Worm (Caenorhabditis elegans) whole organism, early embryonic: ENCODE data around the gene Y17D7B.10.

Experiments used
- B0310.2 ChIP-seq: sonication (generic microtip); optimal IDR thresholded peaks from 2 replicates; lab custom pipeline; 2016; ENCODE audit warnings: mild to moderate bottlenecking, missing genetic modification characterization, missing compliant biosample characterization
- F13C5.2 ChIP-seq: sonication (generic microtip); optimal IDR thresholded peaks from 2 replicates; lab custom pipeline; 2017; ENCODE audit warnings: mild to moderate bottlenecking, missing genetic modification characterization, inconsistent platforms, missing compliant biosample characterization
- ama-1 ChIP-seq: fragments of 150-350 bp; optimal IDR thresholded peaks from 2 replicates; lab custom pipeline; 2014
- ceh-13 ChIP-seq: fragments of 200-800 bp; sonication (Bioruptor generic); optimal IDR thresholded peaks from 2 replicates; lab custom pipeline; 2018; ENCODE audit warnings: mild to moderate bottlenecking, missing genetic modification characterization, missing compliant biosample characterization
- ceh-36 ChIP-seq: sonication (generic microtip); optimal IDR thresholded peaks from 2 replicates; lab custom pipeline; 2016; ENCODE audit warnings: missing genetic modification characterization, inconsistent platforms, missing compliant biosample characterization
- flt-1 ChIP-seq: fragments of 200-800 bp; sonication (Bioruptor generic); IDR thresholded peaks from 2 replicates; pipeline ENCODE4 v1.3.6; 2022; ENCODE audit warnings: missing genetic modification characterization, missing compliant biosample characterization
- hmbx-1 ChIP-seq: sonication (generic microtip); optimal IDR thresholded peaks from 2 replicates; lab custom pipeline; 2016; ENCODE audit warnings: mild to moderate bottlenecking, missing genetic modification characterization, missing compliant biosample characterization
- hnd-1 ChIP-seq: sonication (generic microtip); optimal IDR thresholded peaks from 2 replicates; lab custom pipeline; 2016; ENCODE audit warnings: missing genetic modification characterization, missing compliant biosample characterization
- pes-1 ChIP-seq: fragments of 200-800 bp; sonication (Bioruptor generic); IDR thresholded peaks from 2 replicates; pipeline ENCODE4 v1.3.6; 2022; ENCODE audit warnings: missing genetic modification reagents, missing genetic modification characterization, missing compliant biosample characterization
- scrt-1 ChIP-seq: fragments of 200-800 bp; sonication (Bioruptor generic); IDR thresholded peaks from 2 replicates; pipeline ENCODE4 v1.3.6; 2022; ENCODE audit warnings: missing genetic modification characterization, missing compliant biosample characterization
- tbx-11 ChIP-seq: fragments of 200-800 bp; sonication (Bioruptor generic); IDR thresholded peaks from 2 replicates; pipeline ENCODE4 v1.3.6; 2022; ENCODE audit warnings: missing genetic modification characterization, missing compliant biosample characterization
- tbx-37 ChIP-seq: fragments of 200-800 bp; sonication (Bioruptor generic); conservative IDR thresholded peaks from 2 replicates; pipeline ENCODE4 v1.3.6; 2022; ENCODE audit warnings: missing genetic modification reagents, missing genetic modification characterization, missing compliant biosample characterization
- tra-4 ChIP-seq: sonication (generic microtip); optimal IDR thresholded peaks from 2 replicates; lab custom pipeline; 2017; ENCODE audit warnings: missing genetic modification characterization, missing compliant biosample characterization

DNA sequence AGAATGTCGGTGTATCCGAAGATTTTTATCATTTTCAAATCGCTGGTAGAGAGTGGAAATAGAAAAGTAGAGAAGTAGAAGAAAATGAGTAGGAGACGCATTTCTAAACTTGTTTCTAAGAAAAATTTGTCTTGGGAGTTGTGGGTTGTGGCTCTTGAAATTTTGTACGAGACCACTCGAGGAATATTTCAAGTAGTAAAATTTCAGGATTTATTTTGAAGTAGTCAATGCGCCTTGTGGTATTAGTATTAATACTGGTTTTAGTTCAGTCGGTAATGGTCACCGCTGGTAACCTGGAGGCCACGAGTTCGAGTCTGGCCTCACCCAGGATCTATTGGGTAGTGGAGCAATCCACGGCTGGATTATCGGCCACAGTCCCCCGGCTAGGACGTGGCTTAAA is 34.8 kb upstream of the Y17D7B.10 start, which contains the start of gene clec-252:
- no peak for TF ChIP-seq F13C5.2 (tag; lab: Kevin White, UChicago)
- no peak for TF ChIP-seq hmbx-1 (tag; lab: Kevin White, UChicago)
- TF ChIP-seq hnd-1: no peak
- TF ChIP-seq flt-1: no peak
- no peak for TF ChIP-seq B0310.2 (tag; lab: Kevin White, UChicago)
- TF ChIP-seq pes-1 (GFP tag; lab: Robert Waterston, UW): no peak
- no peak for TF ChIP-seq ama-1 (lab: Kevin White, UChicago)
- no peak for TF ChIP-seq ceh-36 (tag; lab: Kevin White, UChicago)
- TF ChIP-seq tbx-37 (GFP tag; lab: Robert Waterston, UW): no peak
- no peak for TF ChIP-seq scrt-1 (GFP tag; lab: Robert Waterston, UW)
- TF ChIP-seq tra-4 (tag; lab: Kevin White, UChicago): no peak
- TF ChIP-seq tbx-11: no peak
- TF ChIP-seq ceh-13 (GFP tag; lab: Kevin White, UChicago): no peak
